Fruit fly (Drosophila melanogaster) whole organism, embryonic: Measurements from ENCODE around the gene Lrr47.
A peak's percentile ranks its signal among the peaks of the same experiment; 100 is the strongest.

Experiments
- Abd-B ChIP-seq: fragments of 200-800 bp; sonication (Bioruptor generic); optimal IDR thresholded peaks from 2 replicates; lab custom pipeline; 2018; ENCODE audit warnings: missing biosample characterization, mild to moderate bottlenecking, missing genetic modification characterization, moderate library complexity
- Bdp1 ChIP-seq: fragments of 200-800 bp; sonication (Bioruptor generic); optimal IDR thresholded peaks from 3 replicates; lab custom pipeline; 2016; ENCODE audit warnings: missing biosample characterization, missing genetic modification characterization
- Bteb2 ChIP-seq: fragments of 200-800 bp; sonication (Bioruptor generic); optimal IDR thresholded peaks from 2 replicates; lab custom pipeline; 2016; ENCODE audit warnings: missing biosample characterization, missing genetic modification characterization
- CG1024 ChIP-seq: fragments of 200-800 bp; sonication (Bioruptor generic); IDR thresholded peaks from 2 replicates; pipeline ENCODE4 v1.3.6; 2022; ENCODE audit warnings: missing biosample characterization, missing genetic modification characterization
- CG10431 ChIP-seq: fragments of 200-800 bp; sonication (Bioruptor generic); optimal IDR thresholded peaks from 3 replicates; lab custom pipeline; 2018; ENCODE audit warnings: missing biosample characterization, mild to moderate bottlenecking, missing genetic modification characterization
- CG10565 ChIP-seq: fragments of 200-800 bp; sonication (Bioruptor generic); optimal IDR thresholded peaks from 3 replicates; lab custom pipeline; 2016; ENCODE audit warnings: missing biosample characterization, mild to moderate bottlenecking, missing genetic modification characterization
- CG10979 ChIP-seq: fragments of 200-800 bp; sonication (Bioruptor generic); optimal IDR thresholded peaks from 2 replicates; lab custom pipeline; 2018; ENCODE audit warnings: missing biosample characterization, mild to moderate bottlenecking, missing genetic modification characterization, moderate library complexity
- CG11504 ChIP-seq: fragments of 200-800 bp; sonication (Bioruptor generic); optimal IDR thresholded peaks from 3 replicates; lab custom pipeline; 2019; ENCODE audit warnings: missing biosample characterization, mild to moderate bottlenecking, missing genetic modification characterization, moderate library complexity
- CG11695 ChIP-seq: fragments of 200-800 bp; sonication (Bioruptor generic); IDR thresholded peaks from 3 replicates; pipeline ENCODE4 v1.3.6; 2022; ENCODE audit warnings: missing biosample characterization, missing genetic modification characterization
- CG12071 ChIP-seq: fragments of 200-800 bp; sonication (Bioruptor generic); optimal IDR thresholded peaks from 3 replicates; lab custom pipeline; 2018; ENCODE audit warnings: missing biosample characterization, mild to moderate bottlenecking, missing genetic modification characterization
- CG13287 ChIP-seq: fragments of 200-800 bp; sonication (Bioruptor generic); IDR thresholded peaks from 2 replicates; pipeline ENCODE4 v1.3.6; 2022; ENCODE audit warnings: missing biosample characterization, missing genetic modification characterization; ENCODE audit not compliant: partially characterized antibody
- CG1529 ChIP-seq: fragments of 200-800 bp; sonication (Bioruptor generic); optimal IDR thresholded peaks from 3 replicates; lab custom pipeline; 2018; ENCODE audit warnings: missing biosample characterization, missing genetic modification characterization
- CG1647 ChIP-seq: fragments of 200-800 bp; sonication (Bioruptor generic); optimal IDR thresholded peaks from 3 replicates; lab custom pipeline; 2016; ENCODE audit warnings: missing biosample characterization, missing genetic modification characterization
- CG18599 ChIP-seq: fragments of 200-800 bp; sonication (Bioruptor generic); optimal IDR thresholded peaks from 3 replicates; lab custom pipeline; 2017; ENCODE audit warnings: missing biosample characterization, missing genetic modification characterization, mild to moderate bottlenecking, moderate library complexity, missing genetic modification reagents
- CG2678 ChIP-seq: fragments of 200-800 bp; sonication (Bioruptor generic); optimal IDR thresholded peaks from 3 replicates; lab custom pipeline; 2019; ENCODE audit warnings: missing biosample characterization, mild to moderate bottlenecking, missing genetic modification characterization, moderate library complexity
- CG30431 ChIP-seq: fragments of 200-800 bp; sonication (Bioruptor generic); optimal IDR thresholded peaks from 2 replicates; lab custom pipeline; 2017; ENCODE audit warnings: missing biosample characterization, missing genetic modification characterization
- CG31441 ChIP-seq: fragments of 200-800 bp; sonication (Bioruptor generic); IDR thresholded peaks from 2 replicates; pipeline ENCODE4 v1.3.6; 2022; ENCODE audit warnings: missing biosample characterization, missing genetic modification characterization
- CG3995 ChIP-seq: fragments of 200-800 bp; sonication (Bioruptor generic); optimal IDR thresholded peaks from 3 replicates; lab custom pipeline; 2016; ENCODE audit warnings: missing biosample characterization, missing genetic modification characterization
- CG5953 ChIP-seq: fragments of 200-800 bp; sonication (Bioruptor generic); IDR thresholded peaks from 2 replicates; pipeline ENCODE4 v1.3.6; 2022; ENCODE audit warnings: missing biosample characterization, missing genetic modification characterization
- CG8290 ChIP-seq, 3 experiments: fragments of 200-800 bp; sonication (Bioruptor generic); optimal IDR thresholded peaks; 2 replicates each; lab custom pipeline; 2016 to 2019; ENCODE audit warnings: missing biosample characterization in 3 of 3, missing genetic modification characterization in 3 of 3, mild to moderate bottlenecking in 2 of 3, moderate library complexity in 1 of 3
- CG8359 ChIP-seq: fragments of 200-800 bp; sonication (Bioruptor generic); optimal IDR thresholded peaks from 2 replicates; lab custom pipeline; 2017; ENCODE audit warnings: missing biosample characterization, mild to moderate bottlenecking, missing genetic modification characterization, borderline replicate concordance
- CTCF ChIP-seq: fragments of 200-800 bp; sonication (Bioruptor generic); optimal IDR thresholded peaks from 2 replicates; lab custom pipeline; 2017; ENCODE audit warnings: missing biosample characterization, mild to moderate bottlenecking, missing genetic modification characterization, moderate library complexity
- Dref ChIP-seq: fragments of 200-800 bp; sonication (Bioruptor generic); IDR thresholded peaks from 2 replicates; pipeline ENCODE4 v1.3.6; 2022; ENCODE audit warnings: missing biosample characterization, missing genetic modification characterization
- E2f2 ChIP-seq: fragments of 200-800 bp; sonication (Bioruptor generic); IDR thresholded peaks from 2 replicates; pipeline ENCODE4 v1.3.6; 2022; ENCODE audit warnings: missing biosample characterization, missing genetic modification characterization
- Elba2 ChIP-seq: fragments of 200-800 bp; sonication (Bioruptor generic); optimal IDR thresholded peaks from 3 replicates; lab custom pipeline; 2016; ENCODE audit warnings: missing biosample characterization, missing genetic modification characterization
- Hr78 ChIP-seq, 2 experiments: fragments of 200-800 bp in 1 of 2; fragments of >200 bp in 1 of 2; sonication (Bioruptor generic) in 1 of 2; optimal IDR thresholded peaks; 2 replicates each; lab custom pipeline; 2017 to 2019; ENCODE audit warnings: missing biosample characterization in 2 of 2, missing genetic modification characterization in 2 of 2, mild to moderate bottlenecking in 1 of 2, moderate library complexity in 1 of 2
- Kr ChIP-seq: fragments of 200-800 bp; sonication (Bioruptor generic); optimal IDR thresholded peaks from 2 replicates; lab custom pipeline; 2017; ENCODE audit warnings: missing biosample characterization, mild to moderate bottlenecking, missing genetic modification characterization
- Lpt ChIP-seq: fragments of >200 bp; optimal IDR thresholded peaks from 2 replicates; lab custom pipeline; 2018; ENCODE audit warnings: missing biosample characterization, missing genetic modification characterization
- Mes4 ChIP-seq: fragments of 200-800 bp; sonication (Bioruptor generic); optimal IDR thresholded peaks from 2 replicates; lab custom pipeline; 2016; ENCODE audit warnings: missing biosample characterization, missing genetic modification characterization
- Mrtf ChIP-seq: fragments of 200-800 bp; sonication (Bioruptor generic); IDR thresholded peaks from 3 replicates; pipeline ENCODE4 v1.3.6; 2022; ENCODE audit warnings: missing biosample characterization, missing genetic modification characterization
- NC2β ChIP-seq: fragments of 200-800 bp; sonication (Bioruptor generic); optimal IDR thresholded peaks from 2 replicates; lab custom pipeline; 2016; ENCODE audit warnings: missing biosample characterization, missing genetic modification characterization
- NK7.1 ChIP-seq: fragments of 200-800 bp; sonication (Bioruptor generic); optimal IDR thresholded peaks from 3 replicates; lab custom pipeline; 2016; ENCODE audit warnings: missing biosample characterization, missing genetic modification characterization
- Sin3A ChIP-seq: fragments of >200 bp; optimal IDR thresholded peaks from 2 replicates; lab custom pipeline; 2018
- Stat92E ChIP-seq, 3 experiments: fragments of >200 bp in 2 of 3; fragments of 200-800 bp in 1 of 3; sonication (Bioruptor generic) in 1 of 3; optimal IDR thresholded peaks; 2 replicates each; lab custom pipeline; 2017 to 2019; ENCODE audit warnings: missing biosample characterization in 3 of 3, missing genetic modification characterization in 3 of 3, mild to moderate bottlenecking in 1 of 3, moderate library complexity in 1 of 3
- crp ChIP-seq, 2 experiments: fragments of 200-800 bp; sonication (Bioruptor generic); optimal IDR thresholded peaks; 2 replicates in 1 of 2; 3 replicates in 1 of 2; lab custom pipeline; 2017; ENCODE audit warnings: missing biosample characterization in 2 of 2, missing genetic modification characterization in 2 of 2, mild to moderate bottlenecking in 1 of 2, moderate library complexity in 1 of 2
- dan ChIP-seq: fragments of 200-800 bp; sonication (Bioruptor generic); IDR thresholded peaks from 2 replicates; pipeline ENCODE4 v1.3.6; 2022; ENCODE audit warnings: missing biosample characterization, missing genetic modification characterization
- gsb-n ChIP-seq: fragments of 200-800 bp; sonication (Bioruptor generic); optimal IDR thresholded peaks from 3 replicates; lab custom pipeline; 2018; ENCODE audit warnings: missing biosample characterization, mild to moderate bottlenecking, missing genetic modification characterization
- nom ChIP-seq: fragments of 200-800 bp; sonication (Bioruptor generic); optimal IDR thresholded peaks from 2 replicates; lab custom pipeline; 2017; ENCODE audit warnings: missing biosample characterization, missing genetic modification characterization, mild to moderate bottlenecking, moderate library complexity, missing genetic modification reagents
- pnt ChIP-seq: fragments of 200-800 bp; sonication (Bioruptor generic); optimal IDR thresholded peaks from 3 replicates; lab custom pipeline; 2016; ENCODE audit warnings: missing biosample characterization, missing genetic modification characterization
- ranshi ChIP-seq: fragments of 200-800 bp; sonication (Bioruptor generic); IDR thresholded peaks from 2 replicates; pipeline ENCODE4 v1.3.6; 2022; ENCODE audit warnings: missing biosample characterization, missing genetic modification characterization
- schlank ChIP-seq: fragments of 200-800 bp; sonication (Bioruptor generic); optimal IDR thresholded peaks from 2 replicates; lab custom pipeline; 2018; ENCODE audit warnings: missing biosample characterization, mild to moderate bottlenecking, missing genetic modification characterization
- so ChIP-seq: fragments of 200-800 bp; sonication (Bioruptor generic); IDR thresholded peaks from 3 replicates; pipeline ENCODE4 v1.3.6; 2022; ENCODE audit warnings: missing biosample characterization, missing genetic modification characterization
- sqz ChIP-seq: fragments of 200-800 bp; sonication (Bioruptor generic); optimal IDR thresholded peaks from 3 replicates; lab custom pipeline; 2018; ENCODE audit warnings: missing biosample characterization, mild to moderate bottlenecking, missing genetic modification characterization
- tap ChIP-seq: fragments of 200-800 bp; optimal IDR thresholded peaks from 3 replicates; lab custom pipeline; 2019; ENCODE audit warnings: missing biosample characterization, mild to moderate bottlenecking, missing genetic modification characterization, moderate library complexity
- tio ChIP-seq: fragments of 200-800 bp; sonication (Bioruptor generic); optimal IDR thresholded peaks from 2 replicates; lab custom pipeline; 2017; ENCODE audit warnings: missing biosample characterization, missing genetic modification characterization, inconsistent platforms
- trem ChIP-seq: fragments of 200-800 bp; optimal IDR thresholded peaks from 3 replicates; lab custom pipeline; 2019; ENCODE audit warnings: missing biosample characterization, mild to moderate bottlenecking, missing genetic modification characterization, moderate library complexity
- twi ChIP-seq: fragments of 200-800 bp; optimal IDR thresholded peaks from 2 replicates; lab custom pipeline; 2019; ENCODE audit warnings: missing biosample characterization, mild to moderate bottlenecking, missing genetic modification characterization, moderate library complexity
- tx ChIP-seq: fragments of 200-800 bp; sonication (Bioruptor generic); optimal IDR thresholded peaks from 2 replicates; lab custom pipeline; 2016; ENCODE audit warnings: missing biosample characterization, missing genetic modification characterization
- zen2 ChIP-seq: fragments of 200-800 bp; sonication (Bioruptor generic); IDR thresholded peaks from 3 replicates; pipeline ENCODE4 v1.3.6; 2022; ENCODE audit warnings: missing biosample characterization, missing genetic modification characterization; ENCODE audit not compliant: partially characterized antibody

Gene Lrr47

DNA sequence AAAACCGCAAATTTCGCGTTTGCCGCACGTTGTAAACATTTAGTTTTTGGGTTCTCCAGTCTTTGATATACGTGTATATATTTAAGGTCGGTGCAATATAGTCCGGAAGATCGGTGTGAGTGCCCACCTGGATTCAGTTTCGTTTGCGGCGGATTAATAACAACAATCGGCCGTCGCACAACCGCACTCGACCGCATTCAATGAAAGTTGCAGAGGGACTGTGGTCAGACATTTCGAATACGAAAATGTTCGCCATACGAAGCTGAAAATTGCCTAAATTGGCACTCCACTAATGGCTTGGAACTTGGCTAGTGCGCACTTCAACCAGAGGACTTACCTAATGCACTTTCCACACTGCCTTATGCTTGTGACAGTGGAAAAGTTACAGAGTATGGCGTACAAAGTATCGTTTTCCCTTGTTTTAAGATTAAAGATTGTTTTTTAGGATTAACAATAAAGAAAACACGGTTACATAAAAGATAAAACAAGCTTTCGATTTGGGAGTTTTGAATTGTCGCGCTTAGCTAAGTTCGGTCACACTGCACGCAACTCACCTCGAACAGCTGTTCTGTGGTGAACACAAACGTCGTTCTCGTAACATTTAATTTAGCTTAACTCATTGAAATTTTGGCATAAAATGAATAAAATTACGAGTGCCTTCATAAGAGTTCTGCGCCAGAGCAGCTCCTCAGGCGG is 10.4 kb upstream of the Lrr47 start, which contains the start of the genes Myo31DF and CG6094 (continued):
- TF ChIP-seq CG1024 (peak; percentile 41; the same call in 1 of the 2 replicates), tx (peak; percentile 34), schlank (tag; lab: Kevin White, UChicago) (no peak), E2f2 (GFP tag; lab: Robert Waterston, UW) (peak; percentile 97), CG18599 (GFP tag; lab: Kevin White, UChicago) (peak; percentile 1), tio (GFP tag; lab: Kevin White, UChicago) (no peak), Sin3A (lab: Kevin White, UChicago) (peak; percentile 98), CG30431 (GFP tag; lab: Kevin White, UChicago) (no peak), Kr (GFP tag; lab: Kevin White, UChicago) (no peak), ranshi (peak; percentile 5; the same call in 1 of the 2 replicates), trem (peak; percentile 80), Bteb2 (GFP tag; lab: Kevin White, UChicago) (no peak), nom (GFP tag; lab: Kevin White, UChicago) (peak; percentile 57), CG10979 (tag; lab: Kevin White, UChicago) (no peak), NK7.1 (GFP tag; lab: Kevin White, UChicago) (no peak), twi (tag; lab: Kevin White, UChicago) (peak; percentile 23), Dref (no peak; the same call in none of the 2 replicates), CG8290 (GFP tag; optimal IDR thresholded peaks at IDR 0.05; lab: Kevin White, UChicago) (no peak), CG8290 (tag; optimal IDR thresholded peaks at IDR 0.05; lab: Kevin White, UChicago) (peak in 1 of 2 experiments; percentile 81), dan (GFP tag; lab: Robert Waterston, UW) (no peak), so (no peak), CG10431 (GFP tag; lab: Kevin White, UChicago) (peak; percentile 38), Mrtf (no peak), CG12071 (GFP tag; lab: Kevin White, UChicago) (peak; percentile 40), gsb-n (no peak), CG2678 (peak; percentile 49), CG3995 (GFP tag; lab: Kevin White, UChicago) (no peak), CG11695 (GFP tag; lab: Robert Waterston, UW) (no peak), Elba2 (GFP tag; lab: Kevin White, UChicago) (no peak), crp (GFP tag; optimal IDR thresholded peaks at IDR 0.05; lab: Kevin White, UChicago) (peak; percentile 76 to 98), CG1529 (no peak), CG1647 (GFP tag; lab: Kevin White, UChicago) (no peak), Stat92E (GFP tag; optimal IDR thresholded peaks at IDR 0.05; lab: Kevin White, UChicago) (no peak), tap (tag; lab: Kevin White, UChicago) (no peak), CG5953 (GFP tag; lab: Robert Waterston, UW) (peak; percentile 41; the same call in 1 of the 2 replicates), Mes4 (GFP tag; lab: Kevin White, UChicago) (peak; percentile 52), Abd-B (GFP tag; lab: Kevin White, UChicago) (peak; percentile 49), CG8359 (no peak), zen2 (GFP tag; lab: Robert Waterston, UW) (no peak), pnt (GFP tag; lab: Kevin White, UChicago) (peak; percentile 7), CG13287 (GFP tag; lab: Robert Waterston, UW) (peak; percentile 31; the same call in 1 of the 2 replicates), Bdp1 (peak; percentile 43), CG10565 (GFP tag; lab: Kevin White, UChicago) (no peak), sqz (GFP tag; lab: Kevin White, UChicago) (peak; percentile 42), CG11504 (tag; lab: Kevin White, UChicago) (peak; percentile 78), Lpt (GFP tag; lab: Kevin White, UChicago) (no peak), NC2β (GFP tag; lab: Kevin White, UChicago) (peak; percentile 39), Hr78 (GFP tag; optimal IDR thresholded peaks at IDR 0.05; lab: Kevin White, UChicago) (no peak), CG31441 (no peak), CTCF (GFP tag; lab: Kevin White, UChicago) (peak; percentile 75)
